Worm (Caenorhabditis elegans) whole organism, young adult: ENCODE results near the gene C09F9.1.

Experiments
- K11D2.4 ChIP-seq: fragments of 200-800 bp; sonication (Bioruptor generic); IDR thresholded peaks from 2 replicates; pipeline ENCODE4 v1.3.6; 2022; ENCODE audit warnings: missing genetic modification reagents, missing genetic modification characterization, missing compliant biosample characterization
- Y53F4B.3 ChIP-seq: fragments of 200-800 bp; sonication (Bioruptor generic); IDR thresholded peaks from 2 replicates; pipeline ENCODE4 v1.3.6; 2022; ENCODE audit warnings: missing genetic modification reagents, missing genetic modification characterization, missing compliant biosample characterization
- Y79H2A.3 ChIP-seq: fragments of 200-800 bp; sonication (Bioruptor generic); conservative IDR thresholded peaks from 2 replicates; pipeline ENCODE4 v1.3.6; 2022; ENCODE audit warnings: missing genetic modification reagents, missing genetic modification characterization, missing compliant biosample characterization
- aptf-3 ChIP-seq: fragments of 200-800 bp; sonication (Bioruptor generic); IDR thresholded peaks from 2 replicates; pipeline ENCODE4 v1.3.6; 2022; ENCODE audit warnings: missing genetic modification characterization, missing compliant biosample characterization
- attf-6 ChIP-seq: fragments of 200-800 bp; sonication (Bioruptor generic); IDR thresholded peaks from 2 replicates; pipeline ENCODE4 v1.3.6; 2022; ENCODE audit warnings: missing genetic modification reagents, missing genetic modification characterization, missing compliant biosample characterization
- ets-4 ChIP-seq: fragments of 200-800 bp; sonication (Bioruptor generic); optimal IDR thresholded peaks from 2 replicates; lab custom pipeline; 2018; ENCODE audit warnings: mild to moderate bottlenecking, missing genetic modification characterization, missing compliant biosample characterization
- nhr-27 ChIP-seq: fragments of 200-800 bp; sonication (Bioruptor generic); optimal IDR thresholded peaks from 2 replicates; lab custom pipeline; 2018; ENCODE audit warnings: mild to moderate bottlenecking, missing genetic modification characterization, moderate library complexity, missing compliant biosample characterization
- somi-1 ChIP-seq: fragments of 200-800 bp; sonication (Bioruptor generic); optimal IDR thresholded peaks from 2 replicates; lab custom pipeline; 2018; ENCODE audit warnings: mild to moderate bottlenecking, missing genetic modification characterization, missing compliant biosample characterization

ce11 chrII:14745127-14745526 lies 47.0 kb downstream of the C09F9.1 start:
- TF ChIP-seq Y53F4B.3 (GFP tag; lab: Robert Waterston, UW): no peak
- TF ChIP-seq attf-6 (GFP tag; lab: Robert Waterston, UW): no peak
- no peak for TF ChIP-seq K11D2.4
- no peak for TF ChIP-seq Y79H2A.3 (GFP tag; lab: Robert Waterston, UW)
- TF ChIP-seq nhr-27 (tag; lab: Kevin White, UChicago): no peak
- no peak for TF ChIP-seq somi-1
- no peak for TF ChIP-seq aptf-3 (GFP tag; lab: Robert Waterston, UW)
- TF ChIP-seq ets-4: no peak
